Fruit fly (Drosophila melanogaster): ENCODE measurements around the gene CG5342.

The CG5342 gene

DNA sequence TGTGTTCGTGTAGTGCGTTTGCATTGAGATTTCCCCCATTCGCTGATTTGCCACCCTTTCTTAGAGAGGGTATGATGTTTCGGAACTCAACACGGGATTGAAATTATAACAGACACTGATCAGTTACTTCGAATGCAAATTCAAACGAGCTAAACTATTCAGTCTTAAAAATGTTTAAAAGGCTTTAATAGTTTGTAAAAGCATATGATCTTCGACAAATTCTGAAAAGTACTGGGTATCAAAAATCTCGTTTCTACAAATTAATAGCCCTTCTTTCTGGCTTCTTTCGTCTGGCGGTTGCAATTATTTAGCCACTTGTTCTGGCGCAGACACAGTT, 3.6 kb downstream of the CG5342 start (continued):
- peak; percentile 76 for TF ChIP-seq Xbp1 (GFP tag; optimal IDR thresholded peaks at IDR 0.05)
- no peak for TF ChIP-seq CG7839 (tag; optimal IDR thresholded peaks at IDR 0.05)
- no peak for TF ChIP-seq CG8765 (GFP tag; IDR thresholded peaks at IDR 0.05)
- peak; percentile 53 for TF ChIP-seq Six4 (GFP tag; optimal IDR thresholded peaks at IDR 0.05)
- no peak for TF ChIP-seq eve (GFP tag; optimal IDR thresholded peaks at IDR 0.05)
- no peak for TF ChIP-seq HLH4C (GFP tag; IDR thresholded peaks at IDR 0.05; ENCODE audit: partially characterized antibody)
- no peak for TF ChIP-seq ato (GFP tag; IDR thresholded peaks at IDR 0.05; ENCODE audit: partially characterized antibody)
- TF ChIP-seq CG14050 (GFP tag; IDR thresholded peaks at IDR 0.05) = peak; percentile 78
- no peak for TF ChIP-seq crol (GFP tag; IDR thresholded peaks at IDR 0.05)
- TF ChIP-seq Hr51 (GFP tag; optimal IDR thresholded peaks at IDR 0.05) = peak; percentile 35 to 87
- peak; percentile 8 for TF ChIP-seq Spps (tag; optimal IDR thresholded peaks at IDR 0.05)
- TF ChIP-seq sd (tag; optimal IDR thresholded peaks at IDR 0.05) = no peak
- peak; percentile 64; the same call in 1 of the 2 replicates for TF ChIP-seq CG11247 (GFP tag; IDR thresholded peaks at IDR 0.05)
- no peak for TF ChIP-seq Adf1 (GFP tag; IDR thresholded peaks at IDR 0.05)
- no peak for TF ChIP-seq CG4328 (GFP tag; optimal IDR thresholded peaks at IDR 0.05)
- no peak for TF ChIP-seq gro (GFP tag; optimal IDR thresholded peaks at IDR 0.05)
- TF ChIP-seq CG7357 (GFP tag; IDR thresholded peaks at IDR 0.05) = peak; percentile 57; the same call in 1 of the 3 replicates
- TF ChIP-seq CG1603 (tag; optimal IDR thresholded peaks at IDR 0.05) = peak; percentile 84
- TF ChIP-seq Hsf (GFP tag; optimal IDR thresholded peaks at IDR 0.05) = peak; percentile 72
- TF ChIP-seq CG12219 (GFP tag; optimal IDR thresholded peaks at IDR 0.05) = peak; percentile 63
- no peak for TF ChIP-seq Hey (tag; optimal IDR thresholded peaks at IDR 0.05)
- TF ChIP-seq CG8388 (GFP tag; optimal IDR thresholded peaks at IDR 0.05) = peak; percentile 71
- no peak for TF ChIP-seq CG8290 (GFP tag; optimal IDR thresholded peaks at IDR 0.05)
- no peak for TF ChIP-seq CG8290 (tag; optimal IDR thresholded peaks at IDR 0.05)
- TF ChIP-seq CG5953 (GFP tag; IDR thresholded peaks at IDR 0.05) = peak; percentile 77
- no peak for TF ChIP-seq zen2 (GFP tag; IDR thresholded peaks at IDR 0.05; ENCODE audit: partially characterized antibody)
- no peak for TF ChIP-seq CTCF (GFP tag; optimal IDR thresholded peaks at IDR 0.05)
- TF ChIP-seq ap (GFP tag; IDR thresholded peaks at IDR 0.05) = peak; percentile 70
- TF ChIP-seq nerfin-1 (tag; optimal IDR thresholded peaks at IDR 0.05) = no peak
- peak; percentile 58; the same call in 1 of the 2 replicates for TF ChIP-seq ro (GFP tag; IDR thresholded peaks at IDR 0.05)
- TF ChIP-seq E2f1 (GFP tag; IDR thresholded peaks at IDR 0.05) = peak; percentile 80
- peak; percentile 57; the same call in 1 of the 3 replicates for TF ChIP-seq so (GFP tag; IDR thresholded peaks at IDR 0.05)
- TF ChIP-seq CG42726 (GFP tag; IDR thresholded peaks at IDR 0.05; ENCODE audit: partially characterized antibody) = no peak
- peak; percentile 21 for TF ChIP-seq CG15696 (tag; optimal IDR thresholded peaks at IDR 0.05)
- TF ChIP-seq sim (GFP tag; IDR thresholded peaks at IDR 0.05) = 0 out of 2 replicates have a peak, but pooled peaks have one; percentile 29
- peak; percentile 74 for TF ChIP-seq nmo (GFP tag; optimal IDR thresholded peaks at IDR 0.05)
- TF ChIP-seq scrt (GFP tag; optimal IDR thresholded peaks at IDR 0.05) = no peak
- 0 out of 2 replicates have a peak, but pooled peaks have one; percentile 34 for TF ChIP-seq CG16779 (GFP tag; IDR thresholded peaks at IDR 0.05)
- TF ChIP-seq CG12659 (GFP tag; optimal IDR thresholded peaks at IDR 0.05) = peak; percentile 39
- no peak for TF ChIP-seq Dll (GFP tag; IDR thresholded peaks at IDR 0.05; ENCODE audit: partially characterized antibody)
- no peak for TF ChIP-seq CG10959 (GFP tag; IDR thresholded peaks at IDR 0.05)
- peak; percentile 19 for TF ChIP-seq HLH54F (GFP tag; optimal IDR thresholded peaks at IDR 0.05)
- no peak for TF ChIP-seq CkIIα-i1 (GFP tag; IDR thresholded peaks at IDR 0.05)
- no peak for TF ChIP-seq amos (GFP tag; IDR thresholded peaks at IDR 0.05; ENCODE audit: partially characterized antibody)
- peak; percentile 73 to 77 for TF ChIP-seq bsh (GFP tag; optimal IDR thresholded peaks at IDR 0.05)
- TF ChIP-seq CG12104 (GFP tag; optimal IDR thresholded peaks at IDR 0.05) = peak; percentile 29
- peak; percentile 95 for TF ChIP-seq Drgx (GFP tag; IDR thresholded peaks at IDR 0.05)
- TF ChIP-seq tna (GFP tag; IDR thresholded peaks at IDR 0.05; ENCODE audit: partially characterized antibody) = no peak
- TF ChIP-seq Nf-YA (GFP tag; IDR thresholded peaks at IDR 0.05) = peak; percentile 64; the same call in 1 of the 2 replicates
- peak; percentile 12 for TF ChIP-seq Nf-YB (GFP tag; optimal IDR thresholded peaks at IDR 0.05)
- TF ChIP-seq Dref (GFP tag; IDR thresholded peaks at IDR 0.05) = no peak
- TF ChIP-seq crc (GFP tag; optimal IDR thresholded peaks at IDR 0.05) = peak; percentile 23

Data from whole organism, embryonic.